Worm (Caenorhabditis elegans) whole organism, mixed stage, embryonic: Measurements from ENCODE around the gene F02D10.6.

Experiments
- blmp-1 ChIP-seq: fragments of 150-350 bp; optimal IDR thresholded peaks from 2 replicates; lab custom pipeline; 2014; ENCODE audit warnings: missing biosample characterization, missing genetic modification characterization
- elt-1 ChIP-seq: sonication (generic microtip); optimal IDR thresholded peaks from 2 replicates; lab custom pipeline; 2017; ENCODE audit warnings: missing genetic modification characterization, mild to moderate bottlenecking, missing compliant biosample characterization, antibody characterized with exemption, moderate library complexity, borderline replicate concordance; ENCODE audit not compliant: insufficient read depth
- elt-3 ChIP-seq: fragments of 150-350 bp; optimal IDR thresholded peaks from 2 replicates; lab custom pipeline; 2014; ENCODE audit warnings: missing biosample characterization, missing genetic modification characterization
- hlh-1 ChIP-seq: fragments of 150-350 bp; optimal IDR thresholded peaks from 2 replicates; lab custom pipeline; 2014; ENCODE audit warnings: missing biosample characterization, missing genetic modification reagents, missing genetic modification characterization
- lin-13 ChIP-seq: fragments of 150-350 bp; optimal IDR thresholded peaks from 2 replicates; lab custom pipeline; 2014; ENCODE audit warnings: missing biosample characterization, missing genetic modification characterization
- nhr-237 ChIP-seq: fragments of 150-350 bp; optimal IDR thresholded peaks from 2 replicates; lab custom pipeline; 2014; ENCODE audit warnings: missing biosample characterization, missing genetic modification characterization
- pha-4 ChIP-seq: fragments of 150-350 bp; optimal IDR thresholded peaks from 2 replicates; lab custom pipeline; 2018; ENCODE audit warnings: missing biosample characterization, missing genetic modification reagents, missing genetic modification characterization
- sem-2 ChIP-seq: fragments of 200-800 bp; sonication (Bioruptor generic); optimal IDR thresholded peaks from 2 replicates; lab custom pipeline; 2018; ENCODE audit warnings: mild to moderate bottlenecking, missing genetic modification characterization, missing compliant biosample characterization
- tbx-8 ChIP-seq: fragments of 200-800 bp; sonication (Bioruptor generic); optimal IDR thresholded peaks from 2 replicates; lab custom pipeline; 2018; ENCODE audit warnings: mild to moderate bottlenecking, missing genetic modification characterization, moderate library complexity, missing compliant biosample characterization
- unc-62 ChIP-seq: fragments of 150-350 bp; optimal IDR thresholded peaks from 2 replicates; lab custom pipeline; 2014; ENCODE audit warnings: missing biosample characterization, missing genetic modification reagents, missing genetic modification characterization

DNA sequence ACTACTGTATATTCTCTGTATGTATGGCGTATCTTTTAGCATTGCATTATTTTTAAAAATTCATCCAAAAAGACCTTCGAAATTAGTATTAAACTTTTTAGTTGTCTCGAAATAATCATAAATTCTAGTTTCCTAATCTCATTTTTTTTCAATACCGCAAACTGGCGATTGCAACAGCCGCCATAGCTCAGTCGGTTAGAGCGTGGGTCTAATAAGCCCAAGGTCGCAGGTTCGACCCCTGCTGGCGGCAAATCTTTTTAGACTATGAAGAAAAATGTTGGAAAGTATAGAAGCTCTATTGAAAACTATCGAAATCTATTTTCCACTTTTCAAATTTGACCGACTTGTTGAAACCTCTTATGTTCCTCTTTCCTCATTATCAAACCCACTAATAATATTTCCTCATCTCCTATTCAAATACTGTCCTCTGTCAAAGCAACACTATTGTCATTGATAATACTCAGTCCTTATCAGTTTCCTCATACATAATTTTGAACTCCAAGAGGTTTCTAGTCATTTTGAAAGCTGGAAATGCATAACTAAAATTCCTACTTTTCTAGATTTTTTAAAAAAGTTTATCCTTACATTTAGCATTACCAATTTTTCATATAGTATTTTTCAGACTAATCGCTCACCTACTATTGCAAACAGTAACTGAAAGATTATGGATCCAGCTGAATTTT, 15.5 kb downstream of the F02D10.6 start, which contains the start of gene jmjd-3.3:
- TF ChIP-seq elt-1 (tag; lab: Kevin White, UChicago), result no peak
- TF ChIP-seq elt-3 (tag; lab: Kevin White, UChicago), result no peak
- TF ChIP-seq sem-2 (GFP tag; lab: Kevin White, UChicago), result no peak
- TF ChIP-seq lin-13 (tag; lab: Kevin White, UChicago), result no peak
- TF ChIP-seq unc-62, result no peak
- no peak for TF ChIP-seq tbx-8
- no peak for TF ChIP-seq nhr-237 (tag; lab: Kevin White, UChicago)
- no peak for TF ChIP-seq hlh-1 (tag; lab: Kevin White, UChicago)
- TF ChIP-seq blmp-1 (tag; lab: Kevin White, UChicago), result no peak
- no peak for TF ChIP-seq pha-4 (tag; lab: Kevin White, UChicago)
